Worm (Caenorhabditis elegans) whole organism, L1 larva: Measurements from ENCODE around the gene smc-4.

Source experiments
- aha-1 ChIP-seq: fragments of 150-350 bp; optimal IDR thresholded peaks from 2 replicates; lab custom pipeline; 2014; ENCODE audit warnings: missing biosample characterization, missing genetic modification characterization
- ama-1 ChIP-seq: fragments of 150-350 bp; optimal IDR thresholded peaks from 2 replicates; lab custom pipeline; 2014
- efl-1 ChIP-seq, 4 experiments: fragments of 150-350 bp; optimal IDR thresholded peaks in 3 of 4; peaks in 1 of 4; 1 replicate in 1 of 4; 2 replicates in 3 of 4; lab custom pipeline; 2014; ENCODE audit warnings: missing biosample characterization in 2 of 4, missing genetic modification characterization in 2 of 4, missing genetic modification reagents in 2 of 4
- ets-5 ChIP-seq: fragments of 200-800 bp; sonication (Bioruptor generic); IDR thresholded peaks from 2 replicates; pipeline ENCODE4 v1.3.6; 2022; ENCODE audit warnings: missing genetic modification characterization, missing compliant biosample characterization
- lin-13 ChIP-seq: fragments of 150-350 bp; optimal IDR thresholded peaks from 2 replicates; lab custom pipeline; 2014; ENCODE audit warnings: missing biosample characterization, missing genetic modification reagents, missing genetic modification characterization
- ztf-11 ChIP-seq, 2 experiments: sonication (generic microtip); optimal IDR thresholded peaks; 2 replicates each; lab custom pipeline; 2016 to 2017; ENCODE audit warnings: missing genetic modification characterization in 2 of 2, missing biosample characterization in 1 of 2, missing compliant biosample characterization in 1 of 2

ce11 chrIII:4568455-4568854 lies 18.8 kb upstream of the smc-4 start, which contains the start of gene idhg-1:
- TF ChIP-seq ztf-11 (tag; optimal IDR thresholded peaks at IDR 0.05; lab: Kevin White, UChicago) (peak in 1 of 2 experiments; percentile 55), aha-1 (tag; lab: Kevin White, UChicago) (no peak), ets-5 (GFP tag; lab: Robert Waterston, UW) (no peak), lin-13 (GFP tag; lab: Kevin White, UChicago) (peak; percentile 41), efl-1 (optimal IDR thresholded peaks at IDR 0.05; lab: Kevin White, UChicago) (peak; percentile 48 to 65), efl-1 (GFP tag; optimal IDR thresholded peaks at IDR 0.05 in 1 of 2; lab: Kevin White, UChicago) (peak; percentile 38 to 96), ama-1 (lab: Kevin White, UChicago) (no peak)
